Worm (Caenorhabditis elegans): ENCODE results near the gene B0432.8.

The B0432.8 gene

DNA sequence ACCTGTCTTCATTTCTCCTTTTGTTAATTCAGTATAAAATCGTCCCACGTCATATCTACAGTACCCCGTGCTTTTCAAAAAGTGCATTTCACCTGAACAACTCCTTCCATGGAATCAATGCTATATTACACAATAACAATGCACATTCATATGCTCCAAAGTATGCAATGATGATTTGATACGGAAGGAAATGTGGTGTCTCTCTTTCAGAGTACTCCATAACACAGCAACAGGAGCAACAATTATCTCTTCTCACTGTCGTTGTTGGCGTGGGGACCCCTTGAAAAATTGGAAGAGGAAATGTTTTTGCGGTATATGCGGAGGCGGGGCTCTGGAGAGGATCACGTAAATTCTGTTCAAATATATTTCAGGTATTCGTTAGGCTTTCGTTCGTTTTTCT is 21.0 kb downstream of the B0432.8 start, which contains the start of gene cat-2:
TSS of gene cat-2 (plus strand) at position 301 of the 400 bp plus-strand sequence.
- TF ChIP-seq lin-38 (GFP tag; IDR thresholded peaks at IDR 0.05) = no peak
- TF ChIP-seq ctbp-1 (GFP tag; IDR thresholded peaks at IDR 0.05) = no peak

DNA sequence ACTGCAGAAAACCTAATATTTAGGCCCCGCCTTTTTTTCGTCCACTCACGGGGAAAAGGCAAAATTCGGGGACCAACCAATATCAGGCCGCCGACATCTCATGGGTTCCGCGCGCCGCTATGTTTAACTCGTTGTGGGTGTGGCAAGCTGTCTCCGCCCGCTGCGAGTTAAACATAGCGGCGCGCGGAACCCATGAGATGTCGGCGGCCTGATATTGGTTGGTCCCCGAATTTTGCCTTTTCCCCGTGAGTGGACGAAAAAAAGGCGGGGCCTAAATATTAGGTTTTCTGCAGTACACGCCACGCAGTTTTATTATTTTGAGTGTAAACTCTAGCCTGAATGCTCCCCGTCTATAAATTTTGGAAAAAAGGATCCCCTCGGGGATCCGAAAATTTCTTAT is 22.8 kb downstream of the B0432.8 start:
- peak; percentile 75 for TF ChIP-seq aha-1 (tag)

DNA sequence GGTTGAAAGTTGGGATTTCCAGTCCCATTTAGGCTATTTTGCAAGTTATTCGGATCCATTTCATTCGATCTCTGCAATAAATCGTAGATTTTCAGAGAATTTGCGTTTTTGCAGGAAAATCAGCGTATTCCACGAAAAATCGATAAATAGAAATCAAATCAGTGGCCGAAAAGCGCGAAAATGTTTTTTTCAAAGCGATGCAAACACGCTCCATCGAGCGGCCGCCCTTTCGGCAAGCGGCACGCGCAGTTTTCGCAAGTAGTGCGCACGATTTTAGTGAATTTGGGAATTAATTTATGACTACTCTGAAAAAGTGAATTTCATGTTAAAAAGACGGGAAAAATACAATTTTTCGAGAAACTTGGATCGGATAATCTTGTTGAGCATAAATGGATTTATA is 23.4 kb downstream of the B0432.8 start:
- peak; percentile 84 for TF ChIP-seq vab-7 (GFP tag; IDR thresholded peaks at IDR 0.05)
- no peak for TF ChIP-seq lin-39 (tag; optimal IDR thresholded peaks at IDR 0.05)
- TF ChIP-seq sdz-12 (GFP tag; optimal IDR thresholded peaks at IDR 0.05) = peak; percentile 79
- TF ChIP-seq mes-2 (tag; optimal IDR thresholded peaks at IDR 0.05; ENCODE audit: poor library complexity, severe bottlenecking) = peak; percentile 99
- TF ChIP-seq dmd-6 (GFP tag; IDR thresholded peaks at IDR 0.05) = peak; percentile 76
- TF ChIP-seq mdt-29 (GFP tag; IDR thresholded peaks at IDR 0.05) = peak; percentile 46; the same call in 1 of the 2 replicates
- no peak for TF ChIP-seq ama-1 (optimal IDR thresholded peaks at IDR 0.05)
- peak; percentile 87; the same call in 1 of the 2 replicates for TF ChIP-seq dmd-9 (GFP tag; IDR thresholded peaks at IDR 0.05)
- peak; percentile 94 for TF ChIP-seq duxl-1 (tag; optimal IDR thresholded peaks at IDR 0.05; ENCODE audit: poor library complexity)
- peak; percentile 84 for TF ChIP-seq F49E8.2 (tag; optimal IDR thresholded peaks at IDR 0.05; ENCODE audit: borderline replicate concordance)
- TF ChIP-seq unc-62 (GFP tag; optimal IDR thresholded peaks at IDR 0.05 in 1 of 2) = peak in 1 of 2 experiments; percentile 45
- TF ChIP-seq unc-62 (tag; optimal IDR thresholded peaks at IDR 0.05) = no peak
- TF ChIP-seq lim-7 (GFP tag; IDR thresholded peaks at IDR 0.05) = peak; percentile 62; the same call in 1 of the 2 replicates
- peak; percentile 95 for TF ChIP-seq lin-15B (tag; optimal IDR thresholded peaks at IDR 0.05)
- TF ChIP-seq zag-1 (tag; optimal IDR thresholded peaks at IDR 0.05) = peak; percentile 50
- peak; percentile 62 for TF ChIP-seq nhr-237 (tag; optimal IDR thresholded peaks at IDR 0.05)
- TF ChIP-seq arid-1 (GFP tag; conservative IDR thresholded peaks at IDR 0.05) = peak; percentile 96
- peak; percentile 75; the same call in 1 of the 2 replicates for TF ChIP-seq daf-19 (GFP tag; conservative IDR thresholded peaks at IDR 0.05)
- no peak for TF ChIP-seq zip-11 (GFP tag; IDR thresholded peaks at IDR 0.05)
- TF ChIP-seq Y5F2A.4 (GFP tag; optimal IDR thresholded peaks at IDR 0.05) = no peak
- TF ChIP-seq spr-3 (GFP tag; optimal IDR thresholded peaks at IDR 0.05) = peak; percentile 88
- TF ChIP-seq daf-12 (tag; optimal IDR thresholded peaks at IDR 0.05) = no peak
- TF ChIP-seq ctbp-1 (GFP tag; IDR thresholded peaks at IDR 0.05) = peak; percentile 78
- peak in 1 of 2 experiments; percentile 48 for TF ChIP-seq ZK546.5 (tag; optimal IDR thresholded peaks at IDR 0.05)
- TF ChIP-seq nhr-10 (tag; optimal IDR thresholded peaks at IDR 0.05) = peak; percentile 57
- peak; percentile 88; the same call in 1 of the 2 replicates for TF ChIP-seq F44E2.7 (GFP tag; IDR thresholded peaks at IDR 0.05)
- peak; percentile 86 for TF ChIP-seq ceh-44 (GFP tag; IDR thresholded peaks at IDR 0.05)
- peak; percentile 68 for TF ChIP-seq zfp-2 (tag; optimal IDR thresholded peaks at IDR 0.05)
- TF ChIP-seq ztf-7 (tag; optimal IDR thresholded peaks at IDR 0.05) = peak; percentile 44
- peak; percentile 90 for TF ChIP-seq nhr-11 (tag; optimal IDR thresholded peaks at IDR 0.05)
- no peak for TF ChIP-seq snpc-4 (tag; optimal IDR thresholded peaks at IDR 0.05)
- TF ChIP-seq ceh-32 (tag; optimal IDR thresholded peaks at IDR 0.05; ENCODE audit: poor library complexity) = no peak
- peak; percentile 77 for TF ChIP-seq egl-43 (GFP tag; IDR thresholded peaks at IDR 0.05)
- no peak for TF ChIP-seq unc-39 (tag; optimal IDR thresholded peaks at IDR 0.05)
- TF ChIP-seq tag-97 (GFP tag; IDR thresholded peaks at IDR 0.05) = no peak
- TF ChIP-seq mep-1 (tag; optimal IDR thresholded peaks at IDR 0.05) = peak; percentile 98
- TF ChIP-seq zfp-3 (GFP tag; conservative IDR thresholded peaks at IDR 0.05) = peak; percentile 89
- TF ChIP-seq F10B5.3 (tag; optimal IDR thresholded peaks at IDR 0.05) = peak; percentile 72
- no peak for TF ChIP-seq nhr-76 (tag; optimal IDR thresholded peaks at IDR 0.05)
- peak; percentile 91 for TF ChIP-seq spr-1 (tag; optimal IDR thresholded peaks at IDR 0.05)
- TF ChIP-seq nhr-25 (tag; optimal IDR thresholded peaks at IDR 0.05; ENCODE audit: borderline replicate concordance, insufficient read depth) = peak; percentile 92
- no peak for TF ChIP-seq ztf-11 (tag; optimal IDR thresholded peaks at IDR 0.05)
- TF ChIP-seq rbr-2 (tag; optimal IDR thresholded peaks at IDR 0.05) = peak; percentile 93
- no peak for TF ChIP-seq aly-2 (tag; optimal IDR thresholded peaks at IDR 0.05)
- TF ChIP-seq skn-1 (tag; optimal IDR thresholded peaks at IDR 0.05) = peak; percentile 32
- peak; percentile 77 for TF ChIP-seq php-3 (GFP tag; IDR thresholded peaks at IDR 0.05)

All from whole organism, L4 larva.